Worm (Caenorhabditis elegans) whole organism, early embryonic: Measurements from ENCODE around the gene mrps-7.

Experiments used
- aly-1 ChIP-seq: sonication (generic microtip); optimal IDR thresholded peaks from 2 replicates; lab custom pipeline; 2016; ENCODE audit warnings: missing genetic modification characterization, missing compliant biosample characterization
- ama-1 ChIP-seq: fragments of 150-350 bp; optimal IDR thresholded peaks from 2 replicates; lab custom pipeline; 2014
- ceh-13 ChIP-seq: fragments of 200-800 bp; sonication (Bioruptor generic); optimal IDR thresholded peaks from 2 replicates; lab custom pipeline; 2018; ENCODE audit warnings: mild to moderate bottlenecking, missing genetic modification characterization, missing compliant biosample characterization
- ceh-36 ChIP-seq: sonication (generic microtip); optimal IDR thresholded peaks from 2 replicates; lab custom pipeline; 2016; ENCODE audit warnings: missing genetic modification characterization, inconsistent platforms, missing compliant biosample characterization
- ets-7 ChIP-seq: sonication (generic microtip); optimal IDR thresholded peaks from 2 replicates; lab custom pipeline; 2016; ENCODE audit warnings: missing genotype, missing genetic modification characterization, missing compliant biosample characterization
- flt-1 ChIP-seq: fragments of 200-800 bp; sonication (Bioruptor generic); IDR thresholded peaks from 2 replicates; pipeline ENCODE4 v1.3.6; 2022; ENCODE audit warnings: missing genetic modification characterization, missing compliant biosample characterization
- hmbx-1 ChIP-seq: sonication (generic microtip); optimal IDR thresholded peaks from 2 replicates; lab custom pipeline; 2016; ENCODE audit warnings: mild to moderate bottlenecking, missing genetic modification characterization, missing compliant biosample characterization
- hmg-4 ChIP-seq: fragments of 200-800 bp; sonication (Bioruptor generic); optimal IDR thresholded peaks from 2 replicates; lab custom pipeline; 2018; ENCODE audit warnings: mild to moderate bottlenecking, missing genetic modification characterization, missing compliant biosample characterization
- hnd-1 ChIP-seq: sonication (generic microtip); optimal IDR thresholded peaks from 2 replicates; lab custom pipeline; 2016; ENCODE audit warnings: missing genetic modification characterization, missing compliant biosample characterization
- scrt-1 ChIP-seq: fragments of 200-800 bp; sonication (Bioruptor generic); IDR thresholded peaks from 2 replicates; pipeline ENCODE4 v1.3.6; 2022; ENCODE audit warnings: missing genetic modification characterization, missing compliant biosample characterization
- sea-1 ChIP-seq: fragments of 200-800 bp; sonication (Bioruptor generic); conservative IDR thresholded peaks from 2 replicates; pipeline ENCODE4 v1.3.6; 2022; ENCODE audit warnings: missing genetic modification characterization, missing compliant biosample characterization
- tbx-11 ChIP-seq: fragments of 200-800 bp; sonication (Bioruptor generic); IDR thresholded peaks from 2 replicates; pipeline ENCODE4 v1.3.6; 2022; ENCODE audit warnings: missing genetic modification characterization, missing compliant biosample characterization
- tra-4 ChIP-seq: sonication (generic microtip); optimal IDR thresholded peaks from 2 replicates; lab custom pipeline; 2017; ENCODE audit warnings: missing genetic modification characterization, missing compliant biosample characterization

- TF ChIP-seq hmbx-1 (tag; lab: Kevin White, UChicago) (no peak), sea-1 (GFP tag; lab: Robert Waterston, UW) (no peak), ceh-36 (tag; lab: Kevin White, UChicago) (no peak), flt-1 (no peak), ama-1 (lab: Kevin White, UChicago) (no peak), ceh-13 (GFP tag; lab: Kevin White, UChicago) (no peak), hnd-1 (tag; lab: Kevin White, UChicago) (no peak), aly-1 (no peak), tbx-11 (GFP tag; lab: Robert Waterston, UW) (no peak), scrt-1 (no peak), ets-7 (no peak), tra-4 (no peak), hmg-4 (GFP tag; lab: Kevin White, UChicago) (no peak)
Measured at ce11 chrIV:14786374-14787136, 19.0 kb upstream of the mrps-7 start, which contains the start of gene melo-1.
